Worm (Caenorhabditis elegans) whole organism, young adult: ENCODE data around the gene npp-3.

Source experiments
- B0019.2 ChIP-seq: fragments of 200-800 bp; sonication (Bioruptor generic); conservative IDR thresholded peaks from 2 replicates; pipeline ENCODE4 v1.3.6; 2022; ENCODE audit warnings: missing genetic modification reagents, missing genetic modification characterization, missing compliant biosample characterization
- F23B12.7 ChIP-seq: sonication (generic microtip); optimal IDR thresholded peaks from 2 replicates; lab custom pipeline; 2017; ENCODE audit warnings: missing genetic modification characterization, mild to moderate bottlenecking, missing compliant biosample characterization, antibody characterized with exemption, moderate library complexity; ENCODE audit not compliant: insufficient read depth
- F33H1.4 ChIP-seq: fragments of 200-800 bp; sonication (Bioruptor generic); IDR thresholded peaks from 2 replicates; pipeline ENCODE4 v1.3.6; 2022; ENCODE audit warnings: missing genetic modification reagents, missing genetic modification characterization, missing compliant biosample characterization
- Y67H2A.10 ChIP-seq: fragments of 200-800 bp; sonication (Bioruptor generic); conservative IDR thresholded peaks from 2 replicates; pipeline ENCODE4 v1.3.6; 2022; ENCODE audit warnings: missing genetic modification reagents, missing genetic modification characterization, missing compliant biosample characterization
- cebp-1 ChIP-seq, 2 experiments: fragments of 200-800 bp in 1 of 2; sonication (Bioruptor generic) in 1 of 2; sonication (generic microtip) in 1 of 2; IDR thresholded peaks in 1 of 2; optimal IDR thresholded peaks in 1 of 2; 2 replicates each; pipeline versions ENCODE4 v1.3.6 to Lab custom; 2017 to 2022; ENCODE audit warnings: missing compliant biosample characterization in 2 of 2, missing genetic modification characterization in 2 of 2, mild to moderate bottlenecking in 1 of 2, missing genetic modification reagents in 1 of 2, moderate library complexity in 1 of 2
- ceh-100 ChIP-seq: fragments of 200-800 bp; sonication (Bioruptor generic); IDR thresholded peaks from 2 replicates; pipeline ENCODE4 v1.3.6; 2022; ENCODE audit warnings: missing genetic modification reagents, missing genetic modification characterization, missing compliant biosample characterization
- ceh-40 ChIP-seq: fragments of 200-800 bp; sonication (Bioruptor generic); IDR thresholded peaks from 2 replicates; pipeline ENCODE4 v1.3.6; 2022; ENCODE audit warnings: missing genetic modification characterization, missing compliant biosample characterization
- chd-7 ChIP-seq: sonication (generic microtip); optimal IDR thresholded peaks from 2 replicates; lab custom pipeline; 2016; ENCODE audit warnings: mild to moderate bottlenecking, missing genetic modification characterization, moderate library complexity, missing compliant biosample characterization
- dox-1 ChIP-seq: fragments of 200-800 bp; sonication (Bioruptor generic); IDR thresholded peaks from 2 replicates; pipeline ENCODE4 v1.3.6; 2022; ENCODE audit warnings: missing genetic modification reagents, missing genetic modification characterization, missing compliant biosample characterization
- egl-18 ChIP-seq: fragments of 200-800 bp; sonication (Bioruptor generic); IDR thresholded peaks from 2 replicates; pipeline ENCODE4 v1.3.6; 2022; ENCODE audit warnings: missing genetic modification reagents, missing genetic modification characterization, missing compliant biosample characterization
- egrh-3 ChIP-seq: fragments of 200-800 bp; sonication (Bioruptor generic); IDR thresholded peaks from 2 replicates; pipeline ENCODE4 v1.3.6; 2022; ENCODE audit warnings: missing genetic modification reagents, missing genetic modification characterization, missing compliant biosample characterization
- ets-4 ChIP-seq: fragments of 200-800 bp; sonication (Bioruptor generic); optimal IDR thresholded peaks from 2 replicates; lab custom pipeline; 2018; ENCODE audit warnings: mild to moderate bottlenecking, missing genetic modification characterization, missing compliant biosample characterization
- gei-17 ChIP-seq: fragments of 200-800 bp; sonication (Bioruptor generic); optimal IDR thresholded peaks from 2 replicates; lab custom pipeline; 2018; ENCODE audit warnings: mild to moderate bottlenecking, missing genetic modification characterization, missing compliant biosample characterization
- hlh-12 ChIP-seq: sonication (generic microtip); optimal IDR thresholded peaks from 2 replicates; lab custom pipeline; 2016; ENCODE audit warnings: missing genetic modification characterization, missing compliant biosample characterization
- hmg-20 ChIP-seq: fragments of 200-800 bp; sonication (Bioruptor generic); IDR thresholded peaks from 2 replicates; pipeline ENCODE4 v1.3.6; 2022; ENCODE audit warnings: missing genetic modification reagents, missing genetic modification characterization, missing compliant biosample characterization
- lin-54 ChIP-seq: fragments of 200-800 bp; sonication (Bioruptor generic); optimal IDR thresholded peaks from 2 replicates; lab custom pipeline; 2018; ENCODE audit warnings: mild to moderate bottlenecking, missing genetic modification characterization, missing compliant biosample characterization
- lir-1 ChIP-seq: fragments of 200-800 bp; sonication (Bioruptor generic); conservative IDR thresholded peaks from 2 replicates; pipeline ENCODE4 v1.3.6; 2022; ENCODE audit warnings: missing genetic modification reagents, missing genetic modification characterization, missing compliant biosample characterization
- nfya-2 ChIP-seq: fragments of 200-800 bp; sonication (Bioruptor generic); IDR thresholded peaks from 2 replicates; pipeline ENCODE4 v1.3.6; 2022; ENCODE audit warnings: missing genetic modification reagents, missing genetic modification characterization, missing compliant biosample characterization
- snpc-3.4 ChIP-seq: sonication (generic microtip); optimal IDR thresholded peaks from 2 replicates; lab custom pipeline; 2017; ENCODE audit warnings: missing genetic modification characterization, mild to moderate bottlenecking, missing compliant biosample characterization, antibody characterized with exemption, moderate library complexity, missing genotype, missing genetic modification reagents
- snpc-4 ChIP-seq, 5 experiments: fragments of 150-350 bp in 1 of 5; sonication (generic microtip) in 4 of 5; optimal IDR thresholded peaks; 2 replicates each; lab custom pipeline; 2014 to 2018; ENCODE audit warnings: missing genetic modification characterization in 5 of 5, missing biosample characterization in 3 of 5, antibody characterized with exemption in 2 of 5, mild to moderate bottlenecking in 2 of 5, missing compliant biosample characterization in 2 of 5, missing genotype in 2 of 5, moderate library complexity in 2 of 5, missing genetic modification reagents in 1 of 5
- tbp1 ChIP-seq: fragments of 200-800 bp; sonication (Bioruptor generic); optimal IDR thresholded peaks from 2 replicates; lab custom pipeline; 2018; ENCODE audit warnings: mild to moderate bottlenecking, missing genetic modification characterization, missing compliant biosample characterization
- ztf-28 ChIP-seq: fragments of 200-800 bp; sonication (Bioruptor generic); IDR thresholded peaks from 2 replicates; pipeline ENCODE4 v1.3.6; 2022; ENCODE audit warnings: missing genetic modification reagents, missing genetic modification characterization, missing compliant biosample characterization

The npp-3 gene

DNA sequence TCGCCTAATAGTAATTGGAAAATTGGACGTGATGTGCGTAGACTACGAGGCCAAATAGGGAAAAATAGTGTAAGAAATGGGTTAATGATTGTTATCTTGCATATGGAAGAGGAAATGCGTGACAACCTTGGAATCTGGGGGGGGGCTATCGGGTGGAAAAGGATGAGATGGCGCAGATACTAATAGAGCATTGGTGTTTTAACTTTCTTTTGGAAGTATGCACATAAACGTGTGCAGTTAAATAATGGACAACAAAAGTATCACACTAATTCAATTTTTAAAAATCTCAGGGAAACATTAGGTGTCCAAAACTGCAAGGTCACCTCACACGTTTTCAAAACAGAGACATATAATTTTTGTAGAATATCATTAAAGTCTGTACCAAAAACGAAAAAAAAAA lies 54.8 kb downstream of the npp-3 start, which contains the start of gene Y6D1A.2:
Y6D1A.2 (minus strand) TSS at position 101 of the 400 bp plus-strand sequence.
- TF ChIP-seq egrh-3: no peak

DNA sequence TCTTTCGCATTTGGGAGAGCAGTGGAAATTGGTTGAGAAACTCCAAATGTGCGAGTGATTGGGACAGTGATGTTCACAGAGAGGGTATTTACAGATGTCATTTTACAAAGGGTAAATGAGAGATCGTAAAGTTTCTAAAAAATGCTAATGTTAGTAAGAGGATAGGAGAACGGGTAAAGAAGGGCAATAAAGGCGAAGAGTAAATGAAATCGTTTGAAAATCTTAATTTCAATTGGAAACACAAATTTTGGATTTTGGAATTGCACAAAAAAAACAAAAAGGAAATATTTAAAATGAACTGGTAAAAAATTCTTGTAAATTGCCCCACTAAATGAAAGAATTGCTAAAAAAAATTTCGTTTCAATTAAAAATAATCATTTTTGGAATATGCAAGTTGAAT lies 58.1 kb downstream of the npp-3 start, which contains the start of gene pap-3:
pap-3 (minus strand) TSS at position 101 of the 400 bp plus-strand sequence.
- TF ChIP-seq egl-18 (GFP tag; lab: Robert Waterston, UW): no peak
- no peak for TF ChIP-seq lir-1 (GFP tag; lab: Robert Waterston, UW)
- no peak for TF ChIP-seq snpc-4 (GFP tag; optimal IDR thresholded peaks at IDR 0.05; lab: Kevin White, UChicago)
- no peak for TF ChIP-seq snpc-4 (tag; optimal IDR thresholded peaks at IDR 0.05; lab: Kevin White, UChicago)
- no peak for TF ChIP-seq hlh-12 (tag; lab: Kevin White, UChicago)
- TF ChIP-seq ceh-40 (GFP tag; lab: Robert Waterston, UW): no peak
- no peak for TF ChIP-seq tbp1 (GFP tag; lab: Kevin White, UChicago)
- no peak for TF ChIP-seq F33H1.4 (GFP tag; lab: Robert Waterston, UW)
- no peak for TF ChIP-seq ets-4
- no peak for TF ChIP-seq cebp-1 (GFP tag; IDR thresholded peaks at IDR 0.05; lab: Robert Waterston, UW)
- TF ChIP-seq cebp-1 (tag; optimal IDR thresholded peaks at IDR 0.05; lab: Kevin White, UChicago): no peak
- TF ChIP-seq chd-7 (tag; lab: Kevin White, UChicago): no peak
- no peak for TF ChIP-seq hmg-20 (GFP tag; lab: Robert Waterston, UW)
- no peak for TF ChIP-seq dox-1
- no peak for TF ChIP-seq lin-54 (GFP tag; lab: Kevin White, UChicago)
- no peak for TF ChIP-seq Y67H2A.10
- no peak for TF ChIP-seq gei-17 (GFP tag; lab: Kevin White, UChicago)
- no peak for TF ChIP-seq B0019.2
- no peak for TF ChIP-seq ztf-28 (GFP tag; lab: Robert Waterston, UW)
- no peak for TF ChIP-seq nfya-2 (GFP tag; lab: Robert Waterston, UW)

DNA sequence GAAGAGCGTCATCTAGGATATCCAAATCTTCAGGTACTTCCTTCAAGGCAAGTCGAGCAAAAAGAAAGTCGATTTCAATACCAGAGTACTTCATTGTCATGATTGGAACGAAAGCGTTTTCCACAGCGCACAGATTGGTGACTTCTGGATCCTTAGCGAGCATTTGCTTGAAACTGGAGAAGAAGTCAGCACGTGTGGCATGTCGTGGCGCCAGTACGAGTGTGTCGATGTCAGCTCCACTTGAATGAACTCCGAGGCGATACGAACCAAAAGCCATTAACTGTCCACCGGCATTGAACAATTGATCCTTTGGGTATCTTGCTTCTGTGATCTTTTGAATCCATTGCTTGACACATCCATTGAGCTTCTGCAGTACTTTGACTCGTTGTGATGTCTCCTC lies 58.6 kb downstream of the npp-3 start:
- TF ChIP-seq chd-7 (tag; lab: Kevin White, UChicago) (no peak), ceh-100 (no peak), snpc-3.4 (tag; lab: Kevin White, UChicago) (no peak), F23B12.7 (tag; lab: Kevin White, UChicago) (no peak)
